Fruit fly (Drosophila melanogaster) whole organism, embryonic: ENCODE measurements around the gene Cyp28c1.

Source experiments
- Atf3 ChIP-seq: fragments of 200-800 bp; sonication (Bioruptor generic); optimal IDR thresholded peaks from 3 replicates; lab custom pipeline; 2016; ENCODE audit warnings: missing biosample characterization, missing genetic modification characterization
- BEAF-32 ChIP-seq: fragments of 200-800 bp; sonication (Bioruptor generic); optimal IDR thresholded peaks from 3 replicates; lab custom pipeline; 2017; ENCODE audit warnings: missing biosample characterization, missing genetic modification characterization, mild to moderate bottlenecking, moderate library complexity, missing genetic modification reagents
- Bdp1 ChIP-seq: fragments of 200-800 bp; sonication (Bioruptor generic); optimal IDR thresholded peaks from 3 replicates; lab custom pipeline; 2016; ENCODE audit warnings: missing biosample characterization, missing genetic modification characterization
- Bteb2 ChIP-seq: fragments of 200-800 bp; sonication (Bioruptor generic); optimal IDR thresholded peaks from 2 replicates; lab custom pipeline; 2016; ENCODE audit warnings: missing biosample characterization, missing genetic modification characterization
- CG10209 ChIP-seq: fragments of 200-800 bp; sonication (Bioruptor generic); optimal IDR thresholded peaks from 3 replicates; lab custom pipeline; 2017; ENCODE audit warnings: missing biosample characterization, mild to moderate bottlenecking, missing genetic modification characterization, missing genetic modification reagents
- CG11093 ChIP-seq: fragments of 200-800 bp; sonication (Bioruptor generic); IDR thresholded peaks from 3 replicates; pipeline ENCODE4 v1.3.6; 2022; ENCODE audit warnings: missing biosample characterization, missing genetic modification characterization
- CG11504 ChIP-seq: fragments of 200-800 bp; sonication (Bioruptor generic); optimal IDR thresholded peaks from 3 replicates; lab custom pipeline; 2019; ENCODE audit warnings: missing biosample characterization, mild to moderate bottlenecking, missing genetic modification characterization, moderate library complexity
- CG12769 ChIP-seq: fragments of 200-800 bp; sonication (Bioruptor generic); optimal IDR thresholded peaks from 2 replicates; lab custom pipeline; 2019; ENCODE audit warnings: missing biosample characterization, mild to moderate bottlenecking, missing genetic modification characterization, moderate library complexity
- CG1529 ChIP-seq: fragments of 200-800 bp; sonication (Bioruptor generic); optimal IDR thresholded peaks from 3 replicates; lab custom pipeline; 2018; ENCODE audit warnings: missing biosample characterization, missing genetic modification characterization
- CG1832 ChIP-seq: fragments of 200-800 bp; sonication (Bioruptor generic); optimal IDR thresholded peaks from 2 replicates; lab custom pipeline; 2017; ENCODE audit warnings: missing biosample characterization, mild to moderate bottlenecking, missing genetic modification characterization, inconsistent platforms
- CG2678 ChIP-seq: fragments of 200-800 bp; sonication (Bioruptor generic); optimal IDR thresholded peaks from 3 replicates; lab custom pipeline; 2019; ENCODE audit warnings: missing biosample characterization, mild to moderate bottlenecking, missing genetic modification characterization, moderate library complexity
- CG33213 ChIP-seq: fragments of 200-800 bp; sonication (Bioruptor generic); optimal IDR thresholded peaks from 3 replicates; lab custom pipeline; 2016; ENCODE audit warnings: missing biosample characterization, missing genetic modification characterization
- CG3838 ChIP-seq: fragments of 200-800 bp; sonication (Bioruptor generic); optimal IDR thresholded peaks from 3 replicates; lab custom pipeline; 2016; ENCODE audit warnings: missing biosample characterization, missing genetic modification characterization
- CG4360 ChIP-seq: fragments of 200-800 bp; sonication (Bioruptor generic); IDR thresholded peaks from 2 replicates; pipeline ENCODE4 v1.3.6; 2022; ENCODE audit warnings: missing biosample characterization, missing genetic modification characterization
- CG4404 ChIP-seq: fragments of 200-800 bp; sonication (Bioruptor generic); IDR thresholded peaks from 2 replicates; pipeline ENCODE4 v1.3.6; 2022; ENCODE audit warnings: missing biosample characterization, missing genetic modification characterization
- CG4424 ChIP-seq: fragments of 200-800 bp; sonication (Bioruptor generic); optimal IDR thresholded peaks from 3 replicates; lab custom pipeline; 2016; ENCODE audit warnings: missing biosample characterization, missing genetic modification characterization
- CG6854 ChIP-seq: fragments of 200-800 bp; sonication (Bioruptor generic); optimal IDR thresholded peaks from 3 replicates; lab custom pipeline; 2017; ENCODE audit warnings: missing biosample characterization, mild to moderate bottlenecking, missing genetic modification characterization
- CG7963 ChIP-seq: fragments of 200-800 bp; sonication (Bioruptor generic); IDR thresholded peaks from 3 replicates; pipeline ENCODE4 v1.3.6; 2022; ENCODE audit warnings: missing biosample characterization, missing genetic modification characterization; ENCODE audit not compliant: partially characterized antibody
- E2f2 ChIP-seq: fragments of 200-800 bp; sonication (Bioruptor generic); IDR thresholded peaks from 2 replicates; pipeline ENCODE4 v1.3.6; 2022; ENCODE audit warnings: missing biosample characterization, missing genetic modification characterization
- ERR ChIP-seq: fragments of 200-800 bp; sonication (Bioruptor generic); optimal IDR thresholded peaks from 2 replicates; lab custom pipeline; 2016; ENCODE audit warnings: missing biosample characterization, missing genetic modification characterization
- H15 ChIP-seq: fragments of 200-800 bp; sonication (Bioruptor generic); IDR thresholded peaks from 3 replicates; pipeline ENCODE4 v1.3.6; 2022; ENCODE audit warnings: missing biosample characterization, missing genetic modification characterization
- Hmx ChIP-seq: fragments of 200-800 bp; sonication (Bioruptor generic); optimal IDR thresholded peaks from 2 replicates; lab custom pipeline; 2016; ENCODE audit warnings: missing biosample characterization, missing genetic modification characterization
- Hr78 ChIP-seq, 2 experiments: fragments of 200-800 bp in 1 of 2; fragments of >200 bp in 1 of 2; sonication (Bioruptor generic) in 1 of 2; optimal IDR thresholded peaks; 2 replicates each; lab custom pipeline; 2017 to 2019; ENCODE audit warnings: missing biosample characterization in 2 of 2, missing genetic modification characterization in 2 of 2, mild to moderate bottlenecking in 1 of 2, moderate library complexity in 1 of 2
- Med ChIP-seq: fragments of 200-800 bp; sonication (Bioruptor generic); peaks from one replicate; lab custom pipeline; 2016; ENCODE audit warnings: missing biosample characterization, missing genetic modification characterization, mild to moderate bottlenecking, inconsistent platforms, moderate library complexity
- Nf-YB ChIP-seq: fragments of 200-800 bp; sonication (Bioruptor generic); optimal IDR thresholded peaks from 3 replicates; lab custom pipeline; 2019; ENCODE audit warnings: missing biosample characterization, mild to moderate bottlenecking, missing genetic modification characterization, moderate library complexity
- Poxn ChIP-seq: fragments of 200-800 bp; sonication (Bioruptor generic); IDR thresholded peaks from 2 replicates; pipeline ENCODE4 v1.3.6; 2022; ENCODE audit warnings: missing biosample characterization, missing genetic modification characterization
- Side ChIP-seq: fragments of 200-800 bp; sonication (Bioruptor generic); optimal IDR thresholded peaks from 2 replicates; lab custom pipeline; 2016; ENCODE audit warnings: missing biosample characterization, missing genetic modification characterization
- aop ChIP-seq: fragments of 200-800 bp; sonication (Bioruptor generic); IDR thresholded peaks from 2 replicates; pipeline ENCODE4 v1.3.6; 2022; ENCODE audit warnings: missing biosample characterization, missing genetic modification characterization
- bab2 ChIP-seq: fragments of 200-800 bp; sonication (Bioruptor generic); optimal IDR thresholded peaks from 2 replicates; lab custom pipeline; 2016; ENCODE audit warnings: missing biosample characterization, missing genetic modification characterization
- caup ChIP-seq: fragments of 200-800 bp; sonication (Bioruptor generic); optimal IDR thresholded peaks from 3 replicates; lab custom pipeline; 2017; ENCODE audit warnings: missing biosample characterization, mild to moderate bottlenecking, missing genetic modification characterization, moderate library complexity; ENCODE audit not compliant: severe bottlenecking
- crc ChIP-seq: fragments of 200-800 bp; sonication (Bioruptor generic); optimal IDR thresholded peaks from 2 replicates; lab custom pipeline; 2016; ENCODE audit warnings: missing biosample characterization, missing genetic modification characterization
- dysf ChIP-seq: fragments of 200-800 bp; sonication (Bioruptor generic); IDR thresholded peaks from 3 replicates; pipeline ENCODE4 v1.3.6; 2022; ENCODE audit warnings: missing biosample characterization, missing genetic modification characterization
- en ChIP-seq: fragments of 200-800 bp; sonication (Bioruptor generic); optimal IDR thresholded peaks from 2 replicates; lab custom pipeline; 2016; ENCODE audit warnings: missing biosample characterization, missing genetic modification characterization
- gcm2 ChIP-seq: fragments of 200-800 bp; sonication (Bioruptor generic); optimal IDR thresholded peaks from 2 replicates; lab custom pipeline; 2016; ENCODE audit warnings: missing biosample characterization, missing genetic modification characterization
- ind ChIP-seq: fragments of 200-800 bp; sonication (Bioruptor generic); optimal IDR thresholded peaks from 3 replicates; lab custom pipeline; 2016; ENCODE audit warnings: missing biosample characterization, missing genetic modification characterization
- jumu ChIP-seq: fragments of 200-800 bp; sonication (Bioruptor generic); optimal IDR thresholded peaks from 3 replicates; lab custom pipeline; 2016; ENCODE audit warnings: missing biosample characterization, missing genetic modification characterization
- ken ChIP-seq: fragments of 200-800 bp; sonication (Bioruptor generic); IDR thresholded peaks from 3 replicates; pipeline ENCODE4 v1.3.6; 2022; ENCODE audit warnings: missing biosample characterization, missing genetic modification characterization
- kni ChIP-seq: fragments of 200-800 bp; sonication (Bioruptor generic); optimal IDR thresholded peaks from 3 replicates; lab custom pipeline; 2017; ENCODE audit warnings: mild to moderate bottlenecking, missing biosample characterization, missing genetic modification reagents, missing genetic modification characterization
- knrl ChIP-seq: fragments of 200-800 bp; sonication (Bioruptor generic); IDR thresholded peaks from 3 replicates; pipeline ENCODE4 v1.3.6; 2022; ENCODE audit warnings: missing biosample characterization, missing genetic modification characterization; ENCODE audit not compliant: partially characterized antibody
- lov ChIP-seq, 2 experiments: fragments of 200-800 bp in 1 of 2; fragments of >200 bp in 1 of 2; sonication (Bioruptor generic) in 1 of 2; IDR thresholded peaks in 1 of 2; optimal IDR thresholded peaks in 1 of 2; 2 replicates in 1 of 2; 3 replicates in 1 of 2; pipeline versions ENCODE4 v1.3.6 to Lab custom; 2017 to 2022; ENCODE audit warnings: missing biosample characterization in 1 of 2, missing genetic modification characterization in 1 of 2
- mirr ChIP-seq: fragments of 200-800 bp; sonication (Bioruptor generic); optimal IDR thresholded peaks from 3 replicates; lab custom pipeline; 2018; ENCODE audit warnings: missing biosample characterization, mild to moderate bottlenecking, missing genetic modification characterization
- mld ChIP-seq: fragments of 200-800 bp; sonication (Bioruptor generic); IDR thresholded peaks from 3 replicates; pipeline ENCODE4 v1.3.6; 2022; ENCODE audit warnings: missing biosample characterization, missing genetic modification characterization; ENCODE audit not compliant: partially characterized antibody
- nerfin-1 ChIP-seq: fragments of 200-800 bp; sonication (Bioruptor generic); optimal IDR thresholded peaks from 3 replicates; lab custom pipeline; 2019; ENCODE audit warnings: missing biosample characterization, mild to moderate bottlenecking, missing genetic modification characterization, moderate library complexity
- rib ChIP-seq: fragments of 200-800 bp; sonication (Bioruptor generic); IDR thresholded peaks from 2 replicates; pipeline ENCODE4 v1.3.6; 2022; ENCODE audit warnings: missing biosample characterization, missing genetic modification characterization
- sim ChIP-seq: fragments of 200-800 bp; sonication (Bioruptor generic); IDR thresholded peaks from 2 replicates; pipeline ENCODE4 v1.3.6; 2022; ENCODE audit warnings: missing biosample characterization, missing genetic modification characterization
- sqz ChIP-seq: fragments of 200-800 bp; sonication (Bioruptor generic); optimal IDR thresholded peaks from 3 replicates; lab custom pipeline; 2018; ENCODE audit warnings: missing biosample characterization, mild to moderate bottlenecking, missing genetic modification characterization
- tap ChIP-seq: fragments of 200-800 bp; optimal IDR thresholded peaks from 3 replicates; lab custom pipeline; 2019; ENCODE audit warnings: missing biosample characterization, mild to moderate bottlenecking, missing genetic modification characterization, moderate library complexity
- unpg ChIP-seq: fragments of 200-800 bp; sonication (Bioruptor generic); optimal IDR thresholded peaks from 3 replicates; lab custom pipeline; 2018; ENCODE audit warnings: missing biosample characterization, mild to moderate bottlenecking, missing genetic modification characterization, moderate library complexity

The Cyp28c1 gene

dm6 chrX:11856867-11857266, 17.5 kb downstream of the Cyp28c1 start (continued):
- TF ChIP-seq en (GFP tag; lab: Kevin White, UChicago) (no peak), CG4360 (GFP tag; lab: Robert Waterston, UW) (no peak), Poxn (GFP tag; lab: Robert Waterston, UW) (no peak), CG7963 (GFP tag; lab: Robert Waterston, UW) (no peak), CG4424 (GFP tag; lab: Kevin White, UChicago) (no peak), bab2 (no peak), kni (GFP tag; lab: Kevin White, UChicago) (no peak), CG1832 (no peak), CG10209 (GFP tag; lab: Kevin White, UChicago) (no peak), mirr (GFP tag; lab: Kevin White, UChicago) (peak; percentile 4), sqz (GFP tag; lab: Kevin White, UChicago) (no peak), CG33213 (GFP tag; lab: Kevin White, UChicago) (no peak), Bteb2 (GFP tag; lab: Kevin White, UChicago) (no peak), tap (tag; lab: Kevin White, UChicago) (no peak), E2f2 (peak; percentile 40), crc (GFP tag; lab: Kevin White, UChicago) (no peak), CG1529 (no peak), CG3838 (no peak), CG6854 (no peak), Hr78 (GFP tag; optimal IDR thresholded peaks at IDR 0.05; lab: Kevin White, UChicago) (no peak), gcm2 (GFP tag; lab: Kevin White, UChicago) (no peak), Med (GFP tag; lab: Kevin White, UChicago) (peak; percentile 58), Bdp1 (GFP tag; lab: Kevin White, UChicago) (no peak)
- TF ChIP-seq, all 482 proteins: peak for 6

DNA sequence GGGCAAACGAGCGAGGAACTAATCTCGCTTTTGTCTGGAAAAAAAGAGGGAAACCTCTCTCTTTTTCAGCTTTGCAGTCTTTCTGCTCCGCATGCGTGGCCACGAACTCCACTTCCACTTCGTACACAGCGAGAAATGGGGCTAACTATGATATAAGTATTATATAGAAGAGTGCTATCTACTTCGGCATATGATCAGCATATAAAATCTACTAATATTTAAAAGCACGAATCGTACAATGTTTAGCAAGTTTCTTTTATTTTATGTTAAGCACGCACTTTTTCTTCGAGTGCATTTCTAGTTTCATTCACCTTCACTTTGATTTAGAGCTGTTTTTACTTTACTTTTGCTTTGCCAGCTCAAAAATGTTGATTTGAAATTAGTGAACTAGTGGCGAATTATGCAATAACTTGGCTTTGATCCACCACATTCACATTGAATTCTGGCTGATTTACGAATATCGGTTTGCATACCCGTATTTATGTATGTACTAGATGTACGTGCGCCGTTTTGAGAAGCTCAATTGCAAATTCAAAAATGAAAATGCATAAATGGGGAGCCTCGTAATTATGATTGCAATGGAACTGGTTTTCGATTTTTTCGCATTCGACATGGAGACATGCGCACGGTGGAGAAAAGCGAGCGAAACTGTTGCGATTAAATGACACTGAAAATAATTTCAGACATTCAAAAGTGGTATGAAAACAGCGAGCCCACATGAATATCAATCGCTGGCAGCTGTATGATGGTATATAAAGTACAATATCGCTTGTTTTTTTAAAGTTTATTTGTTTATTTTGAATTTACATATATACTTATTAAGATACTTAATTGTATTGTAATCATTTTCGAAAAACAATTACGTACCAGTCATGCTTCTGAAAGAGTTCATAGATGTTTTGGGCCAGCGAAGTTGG, 18.4 kb downstream of the Cyp28c1 start:
- TF ChIP-seq CG11504 (tag; lab: Kevin White, UChicago) (peak; percentile 89), unpg (peak; percentile 82), sim (peak; percentile 83), CG6854 (no peak), Nf-YB (peak; percentile 34), ken (peak; percentile 68; the same call in 1 of the 3 replicates), Side (peak; percentile 78), mld (no peak), lov (optimal IDR thresholded peaks at IDR 0.05; lab: Kevin White, UChicago) (no peak), lov (GFP tag; IDR thresholded peaks at IDR 0.05; lab: Robert Waterston, UW) (peak; percentile 62; the same call in 1 of the 3 replicates), nerfin-1 (tag; lab: Kevin White, UChicago) (peak; percentile 62), jumu (GFP tag; lab: Kevin White, UChicago) (peak; percentile 64), CG4404 (0 out of 2 replicates have a peak, but pooled peaks have one; percentile 39), ERR (GFP tag; lab: Kevin White, UChicago) (peak; percentile 44), Atf3 (peak; percentile 11), rib (GFP tag; lab: Robert Waterston, UW) (peak; percentile 51; the same call in 1 of the 2 replicates), CG2678 (tag; lab: Kevin White, UChicago) (peak; percentile 86), CG12769 (peak; percentile 78), caup (GFP tag; lab: Kevin White, UChicago) (peak; percentile 23), aop (0 out of 2 replicates have a peak, but pooled peaks have one; percentile 44), dysf (GFP tag; lab: Robert Waterston, UW) (peak; percentile 89), H15 (GFP tag; lab: Robert Waterston, UW) (peak; percentile 83), Hmx (peak; percentile 56), CG11093 (peak; percentile 77), ind (peak; percentile 61), BEAF-32 (no peak), knrl (no peak)
